Fruit fly (Drosophila melanogaster): Measurements from ENCODE around the gene CG34155.

DNA sequence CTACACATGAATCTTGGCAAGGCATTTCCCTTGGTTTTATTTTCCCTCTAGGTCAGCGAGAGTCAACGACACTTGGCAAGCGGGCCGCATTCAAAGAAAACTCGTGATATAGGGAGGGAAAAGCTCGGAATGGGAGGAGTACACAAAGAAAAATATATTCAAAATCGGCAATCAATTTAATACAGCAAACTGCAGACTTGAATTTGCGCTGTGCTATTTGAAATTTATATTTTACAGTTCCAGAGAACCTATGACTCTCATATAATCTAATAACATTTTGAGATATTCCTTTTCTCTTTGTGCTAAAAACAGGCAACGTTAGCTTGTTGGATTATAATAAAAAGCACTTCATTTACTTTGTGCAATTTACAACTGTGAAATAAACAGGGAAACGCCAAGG lies 30.4 kb downstream of the CG34155 start:
- no peak for TF ChIP-seq CTCF (optimal IDR thresholded peaks at IDR 0.05)
- TF ChIP-seq CG8478 (optimal IDR thresholded peaks at IDR 0.05) = no peak

All from S2 (cell line).